Fruit fly (Drosophila melanogaster) whole organism, embryonic: ENCODE data around the gene Spn88Eb.

ENCODE experiments used
- B-H1 ChIP-seq: fragments of 200-800 bp; sonication (Bioruptor generic); IDR thresholded peaks from 3 replicates; pipeline ENCODE4 v1.3.6; 2022; ENCODE audit warnings: missing biosample characterization, missing genetic modification characterization
- BEAF-32 ChIP-seq: fragments of 200-800 bp; sonication (Bioruptor generic); optimal IDR thresholded peaks from 3 replicates; lab custom pipeline; 2017; ENCODE audit warnings: missing biosample characterization, missing genetic modification characterization, mild to moderate bottlenecking, moderate library complexity, missing genetic modification reagents
- CG10543 ChIP-seq: fragments of 200-800 bp; sonication (Bioruptor generic); optimal IDR thresholded peaks from 3 replicates; lab custom pipeline; 2017; ENCODE audit warnings: missing biosample characterization, mild to moderate bottlenecking, missing genetic modification characterization, moderate library complexity
- CG10654 ChIP-seq: fragments of 200-800 bp; sonication (Bioruptor generic); optimal IDR thresholded peaks from 2 replicates; lab custom pipeline; 2016; ENCODE audit warnings: missing biosample characterization, missing genetic modification characterization
- CG11247 ChIP-seq: fragments of 200-800 bp; sonication (Bioruptor generic); IDR thresholded peaks from 2 replicates; pipeline ENCODE4 v1.3.6; 2022; ENCODE audit warnings: missing biosample characterization, missing genetic modification characterization
- CG12659 ChIP-seq: fragments of 200-800 bp; sonication (Bioruptor generic); optimal IDR thresholded peaks from 3 replicates; lab custom pipeline; 2017; ENCODE audit warnings: mild to moderate bottlenecking, missing biosample characterization, missing genetic modification reagents, missing genetic modification characterization
- CG13775 ChIP-seq: fragments of 200-800 bp; sonication (Bioruptor generic); optimal IDR thresholded peaks from 3 replicates; lab custom pipeline; 2017; ENCODE audit warnings: missing biosample characterization, mild to moderate bottlenecking, missing genetic modification characterization
- CG15601 ChIP-seq: fragments of 200-800 bp; sonication (Bioruptor generic); optimal IDR thresholded peaks from 3 replicates; lab custom pipeline; 2019; ENCODE audit warnings: missing biosample characterization, mild to moderate bottlenecking, missing genetic modification characterization, moderate library complexity
- CG16815 ChIP-seq: fragments of 200-800 bp; sonication (Bioruptor generic); optimal IDR thresholded peaks from 3 replicates; lab custom pipeline; 2017; ENCODE audit warnings: missing biosample characterization, mild to moderate bottlenecking, missing genetic modification characterization
- CG18262 ChIP-seq: fragments of 200-800 bp; optimal IDR thresholded peaks from 3 replicates; lab custom pipeline; 2019; ENCODE audit warnings: missing biosample characterization, mild to moderate bottlenecking, missing genetic modification characterization, moderate library complexity
- CG3407 ChIP-seq: fragments of 200-800 bp; sonication (Bioruptor generic); optimal IDR thresholded peaks from 2 replicates; lab custom pipeline; 2018; ENCODE audit warnings: missing biosample characterization, mild to moderate bottlenecking, missing genetic modification characterization
- CG3847 ChIP-seq: fragments of 200-800 bp; sonication (Bioruptor generic); IDR thresholded peaks from 2 replicates; pipeline ENCODE4 v1.3.6; 2022; ENCODE audit warnings: missing biosample characterization, missing genetic modification characterization
- CG4730 ChIP-seq: fragments of 200-800 bp; sonication (Bioruptor generic); IDR thresholded peaks from 2 replicates; pipeline ENCODE4 v1.3.6; 2022; ENCODE audit warnings: missing biosample characterization, missing genetic modification characterization
- CG6683 ChIP-seq: fragments of 200-800 bp; sonication (Bioruptor generic); optimal IDR thresholded peaks from 2 replicates; lab custom pipeline; 2017; ENCODE audit warnings: missing biosample characterization, mild to moderate bottlenecking, missing genetic modification characterization, missing genetic modification reagents
- CG6791 ChIP-seq: fragments of 200-800 bp; sonication (Bioruptor generic); IDR thresholded peaks from 3 replicates; pipeline ENCODE4 v1.3.6; 2022; ENCODE audit warnings: missing biosample characterization, missing genetic modification characterization; ENCODE audit not compliant: partially characterized antibody
- CG6813 ChIP-seq: fragments of 200-800 bp; sonication (Bioruptor generic); optimal IDR thresholded peaks from 2 replicates; lab custom pipeline; 2017; ENCODE audit warnings: missing biosample characterization, missing genetic modification characterization, mild to moderate bottlenecking, moderate library complexity, missing genetic modification reagents
- CG7556 ChIP-seq: fragments of 200-800 bp; sonication (Bioruptor generic); optimal IDR thresholded peaks from 2 replicates; lab custom pipeline; 2017; ENCODE audit warnings: missing biosample characterization, mild to moderate bottlenecking, missing genetic modification characterization
- CG7745 ChIP-seq: fragments of 200-800 bp; sonication (Bioruptor generic); optimal IDR thresholded peaks from 2 replicates; lab custom pipeline; 2018; ENCODE audit warnings: missing biosample characterization, mild to moderate bottlenecking, missing genetic modification characterization, moderate library complexity
- CG7987 ChIP-seq: fragments of 200-800 bp; sonication (Bioruptor generic); optimal IDR thresholded peaks from 2 replicates; lab custom pipeline; 2018; ENCODE audit warnings: missing biosample characterization, mild to moderate bottlenecking, missing genetic modification characterization, moderate library complexity
- CG9215 ChIP-seq: fragments of 200-800 bp; sonication (Bioruptor generic); IDR thresholded peaks from 2 replicates; pipeline ENCODE4 v1.3.6; 2022; ENCODE audit warnings: missing biosample characterization, missing genetic modification characterization
- Dp ChIP-seq: fragments of 200-800 bp; sonication (Bioruptor generic); optimal IDR thresholded peaks from 2 replicates; lab custom pipeline; 2018; ENCODE audit warnings: missing biosample characterization, mild to moderate bottlenecking, missing genetic modification characterization, moderate library complexity
- Elba2 ChIP-seq: fragments of 200-800 bp; sonication (Bioruptor generic); optimal IDR thresholded peaks from 3 replicates; lab custom pipeline; 2016; ENCODE audit warnings: missing biosample characterization, missing genetic modification characterization
- Ets65A ChIP-seq: fragments of 200-800 bp; sonication (Bioruptor generic); peaks from one replicate; lab custom pipeline; 2016; ENCODE audit warnings: missing biosample characterization, missing genetic modification characterization
- Nf-YC ChIP-seq: fragments of 200-800 bp; optimal IDR thresholded peaks from 3 replicates; lab custom pipeline; 2019; ENCODE audit warnings: missing biosample characterization, mild to moderate bottlenecking, missing genetic modification characterization, moderate library complexity
- NfI ChIP-seq: fragments of 200-800 bp; sonication (Bioruptor generic); optimal IDR thresholded peaks from 3 replicates; lab custom pipeline; 2018; ENCODE audit warnings: missing biosample characterization, mild to moderate bottlenecking, missing genetic modification characterization, moderate library complexity
- Opbp ChIP-seq: fragments of 200-800 bp; sonication (Bioruptor generic); IDR thresholded peaks from 3 replicates; pipeline ENCODE4 v1.3.6; 2022; ENCODE audit warnings: missing biosample characterization, missing genetic modification characterization; ENCODE audit not compliant: partially characterized antibody
- YL-1 ChIP-seq: fragments of 200-800 bp; sonication (Bioruptor generic); optimal IDR thresholded peaks from 3 replicates; lab custom pipeline; 2017; ENCODE audit warnings: missing biosample characterization, mild to moderate bottlenecking, missing genetic modification characterization
- abd-A ChIP-seq: fragments of 200-800 bp; sonication (Bioruptor generic); optimal IDR thresholded peaks from 3 replicates; lab custom pipeline; 2019; ENCODE audit warnings: missing biosample characterization, mild to moderate bottlenecking, missing genetic modification characterization, moderate library complexity
- aop ChIP-seq: fragments of 200-800 bp; sonication (Bioruptor generic); IDR thresholded peaks from 2 replicates; pipeline ENCODE4 v1.3.6; 2022; ENCODE audit warnings: missing biosample characterization, missing genetic modification characterization
- bcd ChIP-seq: fragments of 200-800 bp; sonication (Bioruptor generic); optimal IDR thresholded peaks from 2 replicates; lab custom pipeline; 2017; ENCODE audit warnings: missing biosample characterization, mild to moderate bottlenecking, missing genetic modification characterization
- bigmax ChIP-seq: fragments of 200-800 bp; sonication (Bioruptor generic); optimal IDR thresholded peaks from 2 replicates; lab custom pipeline; 2018; ENCODE audit warnings: missing biosample characterization, mild to moderate bottlenecking, missing genetic modification characterization
- dm ChIP-seq: fragments of 200-800 bp; sonication (Bioruptor generic); optimal IDR thresholded peaks from 3 replicates; lab custom pipeline; 2016; ENCODE audit warnings: missing biosample characterization, missing genetic modification characterization
- ems ChIP-seq: fragments of 200-800 bp; sonication (Bioruptor generic); optimal IDR thresholded peaks from 3 replicates; lab custom pipeline; 2016; ENCODE audit warnings: missing biosample characterization, missing genetic modification characterization
- fu2 ChIP-seq: fragments of 200-800 bp; sonication (Bioruptor generic); optimal IDR thresholded peaks from 2 replicates; lab custom pipeline; 2016; ENCODE audit warnings: missing biosample characterization, missing genetic modification characterization
- gcm ChIP-seq: fragments of 200-800 bp; sonication (Bioruptor generic); optimal IDR thresholded peaks from 2 replicates; lab custom pipeline; 2019; ENCODE audit warnings: missing biosample characterization, mild to moderate bottlenecking, missing genetic modification characterization, moderate library complexity
- gcm2 ChIP-seq: fragments of 200-800 bp; sonication (Bioruptor generic); optimal IDR thresholded peaks from 2 replicates; lab custom pipeline; 2016; ENCODE audit warnings: missing biosample characterization, missing genetic modification characterization
- gsb ChIP-seq: fragments of 200-800 bp; sonication (Bioruptor generic); IDR thresholded peaks from 2 replicates; pipeline ENCODE4 v1.3.6; 2022; ENCODE audit warnings: missing biosample characterization, missing genetic modification characterization
- h ChIP-seq: fragments of >200 bp; optimal IDR thresholded peaks from 2 replicates; lab custom pipeline; 2017
- hkb ChIP-seq, 2 experiments: fragments of 200-800 bp in 1 of 2; fragments of >200 bp in 1 of 2; sonication (Bioruptor generic) in 1 of 2; IDR thresholded peaks in 1 of 2; optimal IDR thresholded peaks in 1 of 2; 2 replicates each; pipeline versions ENCODE4 v1.3.6 to Lab custom; 2017 to 2022; ENCODE audit warnings: missing biosample characterization in 1 of 2, missing genetic modification characterization in 1 of 2
- insv ChIP-seq, 2 experiments: fragments of 200-800 bp; sonication (Bioruptor generic); optimal IDR thresholded peaks; 3 replicates each; lab custom pipeline; 2016 to 2018; ENCODE audit warnings: missing biosample characterization in 2 of 2, missing genetic modification characterization in 2 of 2
- jigr1 ChIP-seq: fragments of 200-800 bp; sonication (Bioruptor generic); IDR thresholded peaks from 3 replicates; pipeline ENCODE4 v1.3.6; 2022; ENCODE audit warnings: missing biosample characterization, missing genetic modification characterization
- nom ChIP-seq: fragments of 200-800 bp; sonication (Bioruptor generic); optimal IDR thresholded peaks from 2 replicates; lab custom pipeline; 2017; ENCODE audit warnings: missing biosample characterization, missing genetic modification characterization, mild to moderate bottlenecking, moderate library complexity, missing genetic modification reagents
- p53 ChIP-seq: fragments of 200-800 bp; sonication (Bioruptor generic); optimal IDR thresholded peaks from 2 replicates; lab custom pipeline; 2016; ENCODE audit warnings: missing biosample characterization, missing genetic modification characterization
- sc ChIP-seq, 3 experiments: fragments of >200 bp in 2 of 3; fragments of 200-800 bp in 1 of 3; sonication (Bioruptor generic) in 1 of 3; optimal IDR thresholded peaks; 2 replicates in 2 of 3; 3 replicates in 1 of 3; lab custom pipeline; 2017; ENCODE audit warnings: mild to moderate bottlenecking in 1 of 3, missing biosample characterization in 1 of 3, missing genetic modification characterization in 1 of 3, missing genetic modification reagents in 1 of 3
- sima ChIP-seq: fragments of 200-800 bp; sonication (Bioruptor generic); optimal IDR thresholded peaks from 2 replicates; lab custom pipeline; 2016; ENCODE audit warnings: missing biosample characterization, missing genetic modification characterization
- stc ChIP-seq: fragments of 200-800 bp; sonication (Bioruptor generic); IDR thresholded peaks from 2 replicates; pipeline ENCODE4 v1.3.6; 2022; ENCODE audit warnings: missing biosample characterization, missing genetic modification characterization
- tio ChIP-seq: fragments of 200-800 bp; sonication (Bioruptor generic); optimal IDR thresholded peaks from 2 replicates; lab custom pipeline; 2017; ENCODE audit warnings: missing biosample characterization, missing genetic modification characterization, inconsistent platforms
- toy ChIP-seq: fragments of 200-800 bp; sonication (Bioruptor generic); IDR thresholded peaks from 2 replicates; pipeline ENCODE4 v1.3.6; 2022; ENCODE audit warnings: missing biosample characterization, missing genetic modification characterization
- twi ChIP-seq: fragments of 200-800 bp; optimal IDR thresholded peaks from 2 replicates; lab custom pipeline; 2019; ENCODE audit warnings: missing biosample characterization, mild to moderate bottlenecking, missing genetic modification characterization, moderate library complexity
- zen ChIP-seq: fragments of 200-800 bp; sonication (Bioruptor generic); optimal IDR thresholded peaks from 3 replicates; lab custom pipeline; 2018; ENCODE audit warnings: missing biosample characterization, mild to moderate bottlenecking, missing genetic modification characterization, moderate library complexity

The Spn88Eb gene

DNA sequence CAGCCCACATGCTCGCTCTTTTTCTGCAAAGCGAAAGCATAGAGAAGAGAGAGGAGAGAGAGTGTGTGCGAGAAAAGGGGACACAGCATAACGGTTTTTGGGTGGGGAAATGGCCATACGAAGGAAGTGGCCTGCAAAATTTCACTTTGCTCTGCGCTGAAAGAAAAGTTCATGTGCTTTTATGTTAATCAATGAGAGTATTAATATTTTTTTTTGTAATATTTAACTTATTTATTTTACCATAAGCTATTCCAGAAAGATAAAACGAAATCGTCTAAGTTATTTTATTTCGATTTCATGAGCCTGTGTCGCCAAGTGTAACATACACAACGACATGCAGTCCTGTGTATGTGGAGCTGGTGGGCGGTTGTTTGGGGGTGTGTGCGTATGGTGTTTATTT lies 41.9 kb upstream of the Spn88Eb start (continued):
- TF ChIP-seq CG13775 (GFP tag; lab: Kevin White, UChicago) (peak; percentile 66), Nf-YC (no peak), fu2 (GFP tag; lab: Kevin White, UChicago) (no peak), CG6813 (GFP tag; lab: Kevin White, UChicago) (peak; percentile 66), bigmax (GFP tag; lab: Kevin White, UChicago) (no peak), Dp (GFP tag; lab: Kevin White, UChicago) (no peak), CG6791 (GFP tag; lab: Robert Waterston, UW) (no peak), CG16815 (GFP tag; lab: Kevin White, UChicago) (peak; percentile 28), nom (GFP tag; lab: Kevin White, UChicago) (no peak), zen (tag; lab: Kevin White, UChicago) (no peak), CG3847 (GFP tag; lab: Robert Waterston, UW) (peak; percentile 51), abd-A (no peak), CG10543 (GFP tag; lab: Kevin White, UChicago) (no peak), dm (no peak), CG7987 (GFP tag; lab: Kevin White, UChicago) (no peak), tio (no peak), CG7745 (tag; lab: Kevin White, UChicago) (no peak), CG3407 (GFP tag; lab: Kevin White, UChicago) (no peak), CG6683 (GFP tag; lab: Kevin White, UChicago) (peak; percentile 59), CG9215 (GFP tag; lab: Robert Waterston, UW) (peak; percentile 70), stc (GFP tag; lab: Robert Waterston, UW) (peak; percentile 71), jigr1 (GFP tag; lab: Robert Waterston, UW) (peak; percentile 26; the same call in 1 of the 3 replicates), CG11247 (GFP tag; lab: Robert Waterston, UW) (peak; percentile 68), CG15601 (no peak), CG4730 (peak; percentile 62), gsb (GFP tag; lab: Robert Waterston, UW) (peak; percentile 57; the same call in 1 of the 2 replicates), B-H1 (GFP tag; lab: Robert Waterston, UW) (peak; percentile 57; the same call in 2 of the 3 replicates), CG7556 (GFP tag; lab: Kevin White, UChicago) (peak; percentile 87), CG12659 (peak; percentile 66), YL-1 (GFP tag; lab: Kevin White, UChicago) (peak; percentile 5), CG18262 (tag; lab: Kevin White, UChicago) (no peak), twi (no peak), gcm (GFP tag; lab: Kevin White, UChicago) (no peak), NfI (GFP tag; lab: Kevin White, UChicago) (peak; percentile 74), gcm2 (GFP tag; lab: Kevin White, UChicago) (no peak), insv (GFP tag; optimal IDR thresholded peaks at IDR 0.05; lab: Kevin White, UChicago) (no peak), aop (GFP tag; lab: Robert Waterston, UW) (no peak), h (no peak), BEAF-32 (GFP tag; lab: Kevin White, UChicago) (no peak), toy (GFP tag; lab: Robert Waterston, UW) (0 out of 2 replicates have a peak, but pooled peaks have one; percentile 28), sima (GFP tag; lab: Kevin White, UChicago) (no peak), Opbp (GFP tag; lab: Robert Waterston, UW) (no peak), bcd (GFP tag; lab: Kevin White, UChicago) (peak; percentile 65), ems (GFP tag; lab: Kevin White, UChicago) (peak; percentile 7), CG10654 (GFP tag; lab: Kevin White, UChicago) (no peak), hkb (optimal IDR thresholded peaks at IDR 0.05; lab: Kevin White, UChicago) (no peak), hkb (GFP tag; IDR thresholded peaks at IDR 0.05; lab: Robert Waterston, UW) (peak; percentile 85), Ets65A (GFP tag; lab: Kevin White, UChicago) (peak; percentile 89), Elba2 (GFP tag; lab: Kevin White, UChicago) (no peak), p53 (no peak), sc (optimal IDR thresholded peaks at IDR 0.05; lab: Kevin White, UChicago) (no peak), sc (GFP tag; optimal IDR thresholded peaks at IDR 0.05; lab: Kevin White, UChicago) (no peak)
